Fruit fly (Drosophila melanogaster) Kc167 (cell line): ENCODE results near the gene CG33278.

Experiments
- Myc ChIP-seq: fragments of >200 bp; optimal IDR thresholded peaks from 2 replicates; lab custom pipeline; 2017; ENCODE audit warnings: missing external identifiers
- Sin3A ChIP-seq: fragments of >200 bp; optimal IDR thresholded peaks from 2 replicates; lab custom pipeline; 2018; ENCODE audit warnings: missing external identifiers
- h ChIP-seq: fragments of >200 bp; optimal IDR thresholded peaks from 3 replicates; lab custom pipeline; 2018; ENCODE audit warnings: missing external identifiers
- insv ChIP-seq: fragments of >200 bp; optimal IDR thresholded peaks from 3 replicates; lab custom pipeline; 2018; ENCODE audit warnings: missing external identifiers
- psq ChIP-seq: fragments of >200 bp; optimal IDR thresholded peaks from 2 replicates; lab custom pipeline; 2017; ENCODE audit warnings: missing external identifiers

dm6 chr3L:7496097-7496496 is 45.4 kb downstream of the CG33278 start, which contains the start of gene Cyp4d8:
- TF ChIP-seq Sin3A (lab: Kevin White, UChicago): no peak
- TF ChIP-seq insv: no peak
- TF ChIP-seq psq (lab: Kevin White, UChicago): no peak
- TF ChIP-seq h: no peak
- no peak for TF ChIP-seq Myc (lab: Kevin White, UChicago)
